Fruit fly (Drosophila melanogaster) whole organism, prepupa: Measurements from ENCODE around the gene ry.

Experiments used
- CG10631 ChIP-seq: fragments of 200-800 bp; sonication (Bioruptor generic); optimal IDR thresholded peaks from 2 replicates; lab custom pipeline; 2016; ENCODE audit warnings: missing biosample characterization, missing genetic modification characterization
- CG10669 ChIP-seq: fragments of 200-800 bp; sonication (Bioruptor generic); optimal IDR thresholded peaks from 3 replicates; lab custom pipeline; 2018; ENCODE audit warnings: missing biosample characterization, mild to moderate bottlenecking, missing genetic modification characterization, moderate library complexity
- CG11294 ChIP-seq: fragments of 200-800 bp; sonication (Bioruptor generic); IDR thresholded peaks from 2 replicates; pipeline ENCODE4 v1.3.6; 2022; ENCODE audit warnings: missing biosample characterization, missing genetic modification characterization
- CG11762 ChIP-seq: fragments of 200-800 bp; sonication (Bioruptor generic); optimal IDR thresholded peaks from 3 replicates; lab custom pipeline; 2016; ENCODE audit warnings: missing biosample characterization, missing genetic modification characterization; ENCODE audit not compliant: insufficient read depth
- CG15336 ChIP-seq: fragments of 200-800 bp; sonication (Bioruptor generic); IDR thresholded peaks from 2 replicates; pipeline ENCODE4 v1.3.6; 2022; ENCODE audit warnings: missing biosample characterization, missing genetic modification characterization
- CG3032 ChIP-seq: fragments of 200-800 bp; optimal IDR thresholded peaks from 2 replicates; lab custom pipeline; 2019; ENCODE audit warnings: missing biosample characterization, mild to moderate bottlenecking, missing genetic modification characterization, moderate library complexity
- CG34406 ChIP-seq: fragments of 200-800 bp; sonication (Bioruptor generic); optimal IDR thresholded peaks from 3 replicates; lab custom pipeline; 2016; ENCODE audit warnings: missing biosample characterization, missing genetic modification characterization
- CG3919 ChIP-seq: fragments of 200-800 bp; sonication (Bioruptor generic); optimal IDR thresholded peaks from 3 replicates; lab custom pipeline; 2016; ENCODE audit warnings: missing biosample characterization, missing genetic modification characterization
- CG4318 ChIP-seq: fragments of 200-800 bp; sonication (Bioruptor generic); optimal IDR thresholded peaks from 3 replicates; lab custom pipeline; 2017; ENCODE audit warnings: missing biosample characterization, mild to moderate bottlenecking, missing genetic modification characterization
- CG6163 ChIP-seq: fragments of 200-800 bp; sonication (Bioruptor generic); IDR thresholded peaks from 3 replicates; pipeline ENCODE4 v1.3.6; 2022; ENCODE audit warnings: missing biosample characterization, missing genetic modification characterization
- CG6792 ChIP-seq: fragments of 200-800 bp; sonication (Bioruptor generic); optimal IDR thresholded peaks from 3 replicates; lab custom pipeline; 2016; ENCODE audit warnings: missing biosample characterization, missing genetic modification characterization
- CG6808 ChIP-seq: fragments of 200-800 bp; sonication (Bioruptor generic); optimal IDR thresholded peaks from 3 replicates; lab custom pipeline; 2017; ENCODE audit warnings: missing biosample characterization, missing genetic modification characterization, mild to moderate bottlenecking, moderate library complexity, missing genetic modification reagents
- CG7368 ChIP-seq: fragments of 200-800 bp; sonication (Bioruptor generic); optimal IDR thresholded peaks from 3 replicates; lab custom pipeline; 2016; ENCODE audit warnings: missing biosample characterization, missing genetic modification characterization
- CG8119 ChIP-seq: fragments of 200-800 bp; sonication (Bioruptor generic); IDR thresholded peaks from 3 replicates; pipeline ENCODE4 v1.3.6; 2022; ENCODE audit warnings: missing biosample characterization, missing genetic modification characterization
- CG8632 ChIP-seq: fragments of 200-800 bp; sonication (Bioruptor generic); optimal IDR thresholded peaks from 3 replicates; lab custom pipeline; 2016; ENCODE audit warnings: missing biosample characterization, missing genetic modification characterization
- Eip75B ChIP-seq: fragments of 200-800 bp; sonication (Bioruptor generic); optimal IDR thresholded peaks from 3 replicates; lab custom pipeline; 2016; ENCODE audit warnings: missing biosample characterization, missing genetic modification characterization
- Ets21C ChIP-seq: fragments of 200-800 bp; sonication (Bioruptor generic); optimal IDR thresholded peaks from 3 replicates; lab custom pipeline; 2016; ENCODE audit warnings: missing biosample characterization, missing genetic modification characterization
- Ets96B ChIP-seq: fragments of 200-800 bp; optimal IDR thresholded peaks from 2 replicates; lab custom pipeline; 2019; ENCODE audit warnings: missing biosample characterization, mild to moderate bottlenecking, missing genetic modification characterization, moderate library complexity
- Gug ChIP-seq: fragments of 200-800 bp; sonication (Bioruptor generic); IDR thresholded peaks from 2 replicates; pipeline ENCODE4 v1.3.6; 2022; ENCODE audit warnings: missing biosample characterization, missing genetic modification characterization
- Lpt ChIP-seq: fragments of 200-800 bp; sonication (Bioruptor generic); optimal IDR thresholded peaks from 3 replicates; lab custom pipeline; 2016; ENCODE audit warnings: missing biosample characterization, missing genetic modification characterization
- Met ChIP-seq: fragments of 200-800 bp; sonication (Bioruptor generic); optimal IDR thresholded peaks from 3 replicates; lab custom pipeline; 2016; ENCODE audit warnings: missing biosample characterization, missing genetic modification characterization
- OdsH ChIP-seq: fragments of 200-800 bp; sonication (Bioruptor generic); optimal IDR thresholded peaks from 3 replicates; lab custom pipeline; 2016; ENCODE audit warnings: missing biosample characterization, missing genetic modification characterization
- Sox102F ChIP-seq: fragments of 200-800 bp; sonication (Bioruptor generic); optimal IDR thresholded peaks from 2 replicates; lab custom pipeline; 2016; ENCODE audit warnings: missing biosample characterization, mild to moderate bottlenecking, missing genetic modification characterization
- Sox14 ChIP-seq: fragments of 200-800 bp; sonication (Bioruptor generic); optimal IDR thresholded peaks from 3 replicates; lab custom pipeline; 2016; ENCODE audit warnings: missing biosample characterization, missing genetic modification characterization
- Sox15 ChIP-seq: fragments of 200-800 bp; sonication (Bioruptor generic); optimal IDR thresholded peaks from 3 replicates; lab custom pipeline; 2016; ENCODE audit warnings: missing biosample characterization, missing genetic modification characterization
- acj6 ChIP-seq: fragments of 200-800 bp; sonication (Bioruptor generic); optimal IDR thresholded peaks from 3 replicates; lab custom pipeline; 2016; ENCODE audit warnings: missing biosample characterization, missing genetic modification characterization
- eg ChIP-seq: fragments of 200-800 bp; sonication (Bioruptor generic); IDR thresholded peaks from 3 replicates; pipeline ENCODE4 v1.3.6; 2022; ENCODE audit warnings: missing biosample characterization, missing genetic modification characterization
- esn ChIP-seq: fragments of 200-800 bp; sonication (Bioruptor generic); optimal IDR thresholded peaks from 2 replicates; lab custom pipeline; 2016; ENCODE audit warnings: missing biosample characterization, mild to moderate bottlenecking, missing genetic modification characterization, moderate library complexity
- fkh ChIP-seq: fragments of 200-800 bp; sonication (Bioruptor generic); optimal IDR thresholded peaks from 3 replicates; lab custom pipeline; 2017; ENCODE audit warnings: missing biosample characterization, mild to moderate bottlenecking, missing genetic modification characterization, moderate library complexity
- lz ChIP-seq: fragments of 200-800 bp; sonication (Bioruptor generic); optimal IDR thresholded peaks from 3 replicates; lab custom pipeline; 2016; ENCODE audit warnings: missing biosample characterization, missing genetic modification characterization
- pdm3 ChIP-seq: fragments of 200-800 bp; sonication (Bioruptor generic); optimal IDR thresholded peaks from 3 replicates; lab custom pipeline; 2016; ENCODE audit warnings: missing biosample characterization, missing genetic modification characterization
- salr ChIP-seq, 2 experiments: fragments of 200-800 bp; sonication (Bioruptor generic); optimal IDR thresholded peaks; 3 replicates each; lab custom pipeline; 2016 to 2018; ENCODE audit warnings: missing biosample characterization in 2 of 2, missing genetic modification characterization in 2 of 2, mild to moderate bottlenecking in 1 of 2
- spab ChIP-seq: fragments of 200-800 bp; sonication (Bioruptor generic); optimal IDR thresholded peaks from 2 replicates; lab custom pipeline; 2017; ENCODE audit warnings: missing biosample characterization, mild to moderate bottlenecking, missing genetic modification characterization, missing genetic modification reagents
- svp ChIP-seq: fragments of 200-800 bp; sonication (Bioruptor generic); peaks from one replicate; lab custom pipeline; 2016; ENCODE audit warnings: missing biosample characterization, missing genetic modification characterization
- topi ChIP-seq: fragments of 200-800 bp; sonication (Bioruptor generic); optimal IDR thresholded peaks from 3 replicates; lab custom pipeline; 2016; ENCODE audit warnings: missing biosample characterization, missing genetic modification characterization
- vri ChIP-seq: fragments of 200-800 bp; sonication (Bioruptor generic); optimal IDR thresholded peaks from 3 replicates; lab custom pipeline; 2016; ENCODE audit warnings: missing biosample characterization, mild to moderate bottlenecking, missing genetic modification characterization

ry gene

DNA sequence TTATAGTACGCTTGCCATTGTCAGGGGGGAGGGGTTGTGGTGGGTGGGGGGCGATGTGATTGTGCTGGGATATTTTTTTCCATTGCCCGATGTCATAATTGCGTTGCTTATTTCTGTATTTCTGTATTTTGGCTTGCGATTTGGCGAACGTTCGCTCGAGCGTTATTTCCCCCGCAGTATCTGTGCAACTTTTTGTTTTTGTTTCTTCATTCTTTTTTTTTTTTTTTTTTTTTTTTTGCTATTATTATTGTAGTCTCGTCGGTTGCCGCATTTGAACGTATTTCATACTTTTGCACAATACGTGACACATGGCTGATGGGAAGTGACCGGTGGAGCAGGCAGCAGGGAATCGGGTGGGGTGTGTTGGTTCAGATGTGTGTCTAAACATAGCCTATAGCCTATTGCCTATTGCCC, 14.7 kb upstream of the ry start:
- TF ChIP-seq Lpt (GFP tag; lab: Kevin White, UChicago) (peak; percentile 15), CG6163 (GFP tag; lab: Robert Waterston, UW) (no peak; the same call in 1 of the 3 replicates), CG15336 (peak; percentile 40), vri (GFP tag; lab: Kevin White, UChicago) (peak; percentile 96)

DNA sequence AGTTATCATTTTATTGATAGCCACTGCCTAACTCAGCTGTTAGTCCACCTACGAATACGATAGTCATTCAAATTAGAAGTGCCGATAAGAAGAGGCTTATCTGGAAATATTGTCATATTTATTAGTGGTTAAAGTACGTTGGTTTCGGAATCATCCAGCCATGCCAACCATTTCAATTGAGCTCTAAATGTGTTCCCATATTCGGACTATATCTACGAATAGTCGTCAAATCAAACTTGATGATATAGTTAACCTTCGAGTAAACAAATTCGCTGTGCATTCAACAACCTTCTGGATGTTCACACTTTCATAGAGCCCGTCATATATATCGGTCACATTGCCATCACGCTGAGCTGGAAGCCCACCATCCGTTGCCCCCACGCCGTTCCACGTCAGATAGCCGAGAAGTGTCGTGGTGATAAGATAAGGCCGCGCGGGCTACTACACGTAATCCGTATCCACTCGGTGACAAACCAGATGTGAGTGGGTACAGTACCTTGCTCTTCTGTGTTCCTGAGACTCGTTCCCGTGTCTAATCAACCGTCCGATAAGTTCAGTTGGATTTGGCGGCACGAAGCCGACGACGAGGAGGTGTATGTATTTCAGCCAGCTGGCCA, 13.9 kb upstream of the ry start:
- no peak for TF ChIP-seq OdsH (GFP tag; lab: Kevin White, UChicago)
- peak; percentile 98 for TF ChIP-seq vri (GFP tag; lab: Kevin White, UChicago)

DNA sequence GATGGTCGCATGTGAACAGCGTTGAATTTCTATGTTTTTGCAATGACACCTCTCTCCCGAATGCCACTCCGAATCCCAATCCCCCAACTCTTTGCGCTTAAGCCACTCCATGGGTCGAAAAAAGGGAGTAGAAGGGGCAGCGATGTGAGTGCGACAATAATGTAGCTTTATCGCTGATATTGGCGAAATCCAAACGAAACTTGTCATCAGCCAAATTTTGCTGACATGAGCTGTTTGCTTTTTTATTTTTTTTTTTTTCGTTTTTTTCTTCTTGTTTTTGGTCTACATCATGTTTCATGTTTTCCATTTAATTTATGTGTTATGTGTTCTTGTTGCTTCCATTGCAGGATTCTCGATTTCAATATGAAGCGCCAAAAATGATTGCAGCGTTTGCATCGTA, 13.3 kb upstream of the ry start:
- no peak for TF ChIP-seq pdm3 (GFP tag; lab: Kevin White, UChicago)
- TF ChIP-seq Eip75B (GFP tag; lab: Kevin White, UChicago), result no peak
- no peak for TF ChIP-seq CG8119
- TF ChIP-seq CG4318 (GFP tag; lab: Kevin White, UChicago), result no peak
- no peak for TF ChIP-seq Sox102F (GFP tag; lab: Kevin White, UChicago)
- no peak for TF ChIP-seq vri (GFP tag; lab: Kevin White, UChicago)
- no peak for TF ChIP-seq eg (GFP tag; lab: Robert Waterston, UW)
- TF ChIP-seq Sox15, result no peak
- no peak for TF ChIP-seq CG6792 (GFP tag; lab: Kevin White, UChicago)
- TF ChIP-seq acj6 (GFP tag; lab: Kevin White, UChicago), result no peak
- no peak for TF ChIP-seq CG6808
- no peak for TF ChIP-seq CG15336
- no peak for TF ChIP-seq Gug (GFP tag; lab: Robert Waterston, UW)
- TF ChIP-seq Ets96B (tag; lab: Kevin White, UChicago), result no peak

DNA sequence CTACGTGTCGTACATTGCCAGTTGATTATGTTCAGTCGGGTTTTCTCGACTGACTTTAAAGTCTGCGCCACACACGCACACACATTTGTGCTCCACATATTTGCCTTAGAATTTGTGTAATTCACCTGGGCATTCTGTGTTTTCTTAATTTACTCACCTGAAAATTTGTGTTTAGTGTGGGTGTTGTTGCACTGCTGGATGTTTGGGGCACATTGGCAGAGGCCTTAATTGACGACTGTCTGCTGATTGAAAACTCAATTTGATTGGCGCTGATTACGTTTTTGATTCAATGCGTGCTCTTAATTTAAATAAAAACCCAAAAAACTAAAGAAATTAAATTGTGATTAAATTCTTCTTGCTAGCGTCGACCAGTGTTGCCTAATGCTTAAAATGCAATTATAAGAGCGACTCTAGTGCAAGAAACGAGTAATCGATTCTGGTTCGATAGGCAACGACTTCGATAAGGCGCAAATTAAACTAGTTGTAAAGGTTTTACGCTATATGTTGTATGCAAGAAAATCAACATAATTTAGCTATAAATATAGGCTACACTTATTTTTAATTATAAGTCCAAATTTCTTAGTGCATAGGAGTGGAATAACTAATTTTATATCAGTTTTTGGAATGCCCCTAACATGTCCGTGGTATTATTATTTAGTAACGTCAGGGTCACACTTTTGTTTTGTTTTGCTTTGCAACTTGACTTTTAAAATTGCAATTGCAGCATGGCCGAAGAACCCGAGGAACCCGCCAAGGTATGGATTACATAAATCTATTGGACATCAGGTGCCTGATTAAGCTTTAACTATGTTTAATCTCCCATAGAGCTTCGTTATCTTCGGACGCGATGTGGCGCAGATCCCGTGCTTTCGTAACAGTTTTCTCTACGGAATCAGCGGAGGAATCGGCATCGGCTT, 1.8 kb upstream of the ry start, which contains the start of the genes CG46281 and CG46280:
Gene CG46281 (minus strand): TSS at position 51 of the 917 bp plus-strand sequence.
Gene CG46280 (minus strand): TSS at position 403 of the 917 bp plus-strand sequence.
- TF ChIP-seq CG3032 (tag; lab: Kevin White, UChicago) (peak; percentile 10), spab (GFP tag; lab: Kevin White, UChicago) (no peak), esn (GFP tag; lab: Kevin White, UChicago) (peak; percentile 57), vri (GFP tag; lab: Kevin White, UChicago) (peak; percentile 17), CG10631 (GFP tag; lab: Kevin White, UChicago) (no peak), lz (GFP tag; lab: Kevin White, UChicago) (peak; percentile 43), CG11294 (GFP tag; lab: Robert Waterston, UW) (no peak)
- TF ChIP-seq, all 60 proteins: peak for 4

DNA sequence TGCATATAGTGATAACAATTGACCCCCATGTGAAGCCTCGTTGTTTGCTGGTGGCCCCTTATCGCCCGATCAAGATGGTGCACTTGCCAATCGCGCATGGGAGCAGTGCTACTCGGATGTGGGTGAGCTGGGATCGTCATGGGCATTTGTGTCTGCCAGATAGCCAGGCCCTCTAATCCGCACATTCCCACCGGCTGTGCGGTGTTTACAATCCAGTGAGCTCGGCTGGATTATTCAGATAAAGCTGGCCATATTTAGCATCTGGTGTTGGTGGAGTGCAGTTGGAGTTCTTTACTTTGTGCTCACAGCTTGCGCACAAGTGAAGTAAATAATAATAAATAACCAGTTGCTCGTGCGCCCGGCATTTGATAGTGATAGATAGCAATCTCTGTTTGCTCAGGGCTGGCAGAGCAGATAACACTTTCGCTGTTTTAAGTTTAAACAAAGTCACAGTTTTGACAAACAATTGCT, 682 bp downstream of the ry start:
- TF ChIP-seq fkh (GFP tag; lab: Kevin White, UChicago) (peak; percentile 99), Eip75B (GFP tag; lab: Kevin White, UChicago) (no peak), esn (GFP tag; lab: Kevin White, UChicago) (no peak), CG3919 (no peak), Lpt (GFP tag; lab: Kevin White, UChicago) (peak; percentile 3), svp (GFP tag; lab: Kevin White, UChicago) (peak; percentile 99), topi (GFP tag; lab: Kevin White, UChicago) (no peak)

DNA sequence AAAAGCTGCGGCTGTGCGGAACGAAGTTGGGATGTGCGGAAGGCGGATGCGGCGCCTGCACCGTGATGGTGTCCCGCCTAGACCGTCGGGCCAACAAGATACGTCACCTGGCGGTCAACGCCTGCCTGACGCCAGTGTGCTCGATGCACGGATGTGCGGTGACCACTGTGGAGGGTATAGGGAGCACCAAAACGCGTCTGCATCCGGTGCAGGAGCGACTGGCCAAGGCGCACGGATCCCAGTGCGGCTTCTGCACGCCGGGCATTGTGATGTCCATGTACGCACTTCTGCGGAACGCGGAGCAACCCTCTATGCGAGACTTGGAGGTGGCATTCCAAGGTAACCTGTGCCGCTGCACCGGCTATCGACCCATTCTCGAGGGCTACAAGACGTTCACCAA, 1.3 kb downstream of the ry start:
- TF ChIP-seq CG3919, result no peak
- no peak for TF ChIP-seq CG10669 (GFP tag; lab: Kevin White, UChicago)
- no peak for TF ChIP-seq svp (GFP tag; lab: Kevin White, UChicago)
- no peak for TF ChIP-seq eg (GFP tag; lab: Robert Waterston, UW)
- TF ChIP-seq Gug (GFP tag; lab: Robert Waterston, UW), result no peak
- no peak for TF ChIP-seq Lpt (GFP tag; lab: Kevin White, UChicago)
- TF ChIP-seq CG8632 (GFP tag; lab: Kevin White, UChicago), result no peak
- TF ChIP-seq salr (GFP tag; optimal IDR thresholded peaks at IDR 0.05; lab: Kevin White, UChicago), result no peak
- TF ChIP-seq Ets21C (GFP tag; lab: Kevin White, UChicago), result no peak
- no peak for TF ChIP-seq CG11762 (GFP tag; lab: Kevin White, UChicago)
- no peak for TF ChIP-seq Sox14
- no peak for TF ChIP-seq Sox102F (GFP tag; lab: Kevin White, UChicago)
- TF ChIP-seq CG34406 (GFP tag; lab: Kevin White, UChicago), result no peak
- no peak for TF ChIP-seq Met (GFP tag; lab: Kevin White, UChicago)
- no peak for TF ChIP-seq topi (GFP tag; lab: Kevin White, UChicago)
- no peak for TF ChIP-seq CG7368 (GFP tag; lab: Kevin White, UChicago)
